Fruit fly (Drosophila melanogaster) S2 (cell line): ENCODE results near the gene CG3088.

Experiments
- CG8478 ChIP-seq: fragments of >200 bp; optimal IDR thresholded peaks from 2 replicates; lab custom pipeline; 2018
- CTCF ChIP-seq, 2 experiments: fragments of >200 bp; optimal IDR thresholded peaks; 2 replicates each; lab custom pipeline; 2018

DNA sequence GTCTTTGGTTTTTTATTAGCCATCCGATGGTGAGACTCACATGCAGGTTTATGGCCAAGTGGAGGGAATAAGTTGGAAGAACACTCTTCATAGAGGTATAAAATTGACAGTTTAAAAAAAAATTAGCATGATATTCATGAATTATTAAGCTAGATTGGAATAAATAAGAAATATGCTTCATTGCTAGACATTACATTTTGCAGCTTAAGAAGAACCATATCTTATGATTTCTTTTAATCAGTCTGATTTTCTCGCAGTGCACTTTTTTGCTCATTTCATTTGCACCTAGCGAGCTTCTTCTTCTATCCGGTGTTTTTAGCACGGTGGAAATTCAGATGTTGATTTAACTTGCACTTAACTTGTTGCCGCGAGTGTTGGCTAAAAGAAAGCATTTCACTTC lies 31.3 kb downstream of the CG3088 start:
- TF ChIP-seq CG8478 (lab: Kevin White, UChicago) (no peak), CTCF (optimal IDR thresholded peaks at IDR 0.05; lab: Kevin White, UChicago) (no peak)
